Worm (Caenorhabditis elegans) whole organism, L1 larva: ENCODE data around the gene cutl-21.

ENCODE experiments used
- C04F5.9 ChIP-seq: sonication (generic microtip); optimal IDR thresholded peaks from 2 replicates; lab custom pipeline; 2016; ENCODE audit warnings: missing genetic modification characterization, missing compliant biosample characterization
- C16A3.4 ChIP-seq: fragments of 150-350 bp; optimal IDR thresholded peaks from 2 replicates; lab custom pipeline; 2014; ENCODE audit warnings: missing biosample characterization, missing genetic modification characterization
- aha-1 ChIP-seq: fragments of 150-350 bp; optimal IDR thresholded peaks from 2 replicates; lab custom pipeline; 2014; ENCODE audit warnings: missing biosample characterization, missing genetic modification characterization
- alr-1 ChIP-seq: fragments of 200-800 bp; sonication (Bioruptor generic); optimal IDR thresholded peaks from 2 replicates; lab custom pipeline; 2018; ENCODE audit warnings: borderline replicate concordance, mild to moderate bottlenecking, missing genetic modification characterization, missing compliant biosample characterization
- blmp-1 ChIP-seq: fragments of 150-350 bp; optimal IDR thresholded peaks from 2 replicates; lab custom pipeline; 2014; ENCODE audit warnings: missing biosample characterization, missing genetic modification characterization
- ceh-63 ChIP-seq: fragments of 200-800 bp; sonication (Bioruptor generic); optimal IDR thresholded peaks from 2 replicates; lab custom pipeline; 2018; ENCODE audit warnings: mild to moderate bottlenecking, missing genetic modification characterization, missing compliant biosample characterization
- ceh-88 ChIP-seq: fragments of 200-800 bp; sonication (Bioruptor generic); IDR thresholded peaks from 2 replicates; pipeline ENCODE4 v1.3.6; 2022; ENCODE audit warnings: missing genetic modification characterization, missing compliant biosample characterization
- ceh-90 ChIP-seq: sonication (generic microtip); optimal IDR thresholded peaks from 2 replicates; lab custom pipeline; 2016; ENCODE audit warnings: missing genetic modification characterization, missing compliant biosample characterization
- efl-1 ChIP-seq, 4 experiments: fragments of 150-350 bp; optimal IDR thresholded peaks in 3 of 4; peaks in 1 of 4; 1 replicate in 1 of 4; 2 replicates in 3 of 4; lab custom pipeline; 2014; ENCODE audit warnings: missing biosample characterization in 2 of 4, missing genetic modification characterization in 2 of 4, missing genetic modification reagents in 2 of 4
- efl-3 ChIP-seq: fragments of 200-800 bp; sonication (Bioruptor generic); optimal IDR thresholded peaks from 2 replicates; lab custom pipeline; 2018; ENCODE audit warnings: mild to moderate bottlenecking, missing genetic modification characterization, missing compliant biosample characterization
- egl-13 ChIP-seq: sonication (generic microtip); optimal IDR thresholded peaks from 2 replicates; lab custom pipeline; 2016; ENCODE audit warnings: missing genotype, missing genetic modification reagents, missing genetic modification characterization, missing compliant biosample characterization
- egl-27 ChIP-seq, 2 experiments: fragments of 150-350 bp in 1 of 2; sonication (generic microtip); optimal IDR thresholded peaks; 3 replicates each; lab custom pipeline; 2017 to 2018; ENCODE audit warnings: missing biosample characterization in 2 of 2, missing genetic modification characterization in 2 of 2, missing genetic modification reagents in 2 of 2
- ets-5 ChIP-seq: fragments of 200-800 bp; sonication (Bioruptor generic); IDR thresholded peaks from 2 replicates; pipeline ENCODE4 v1.3.6; 2022; ENCODE audit warnings: missing genetic modification characterization, missing compliant biosample characterization
- fkh-4 ChIP-seq: sonication (generic microtip); optimal IDR thresholded peaks from 2 replicates; lab custom pipeline; 2016; ENCODE audit warnings: missing compliant biosample characterization, missing genetic modification characterization, borderline replicate concordance
- fkh-8 ChIP-seq: sonication (generic microtip); optimal IDR thresholded peaks from 2 replicates; lab custom pipeline; 2016; ENCODE audit warnings: mild to moderate bottlenecking, missing genetic modification characterization, missing compliant biosample characterization
- hlh-4 ChIP-seq: sonication (generic microtip); optimal IDR thresholded peaks from 2 replicates; lab custom pipeline; 2016; ENCODE audit warnings: mild to moderate bottlenecking, missing genetic modification characterization, missing compliant biosample characterization
- isw-1 ChIP-seq: fragments of 200-800 bp; sonication (Bioruptor generic); IDR thresholded peaks from 2 replicates; pipeline ENCODE4 v1.3.6; 2022; ENCODE audit warnings: missing genetic modification characterization, missing compliant biosample characterization
- jun-1 ChIP-seq: fragments of 150-350 bp; optimal IDR thresholded peaks from 2 replicates; lab custom pipeline; 2014; ENCODE audit warnings: missing biosample characterization, missing genetic modification reagents, missing genetic modification characterization
- lin-15B ChIP-seq: fragments of 150-350 bp; sonication (generic microtip); optimal IDR thresholded peaks from 3 replicates; lab custom pipeline; 2014; ENCODE audit warnings: missing biosample characterization, missing genetic modification characterization
- lin-35 ChIP-seq, 2 experiments: fragments of 150-350 bp; optimal IDR thresholded peaks; 2 replicates each; lab custom pipeline; 2014; ENCODE audit warnings: missing biosample characterization in 2 of 2, missing genetic modification characterization in 2 of 2, missing genetic modification reagents in 2 of 2
- lin-39 ChIP-seq: fragments of 150-350 bp; optimal IDR thresholded peaks from 2 replicates; lab custom pipeline; 2014; ENCODE audit warnings: missing biosample characterization, missing genetic modification reagents, missing genetic modification characterization
- lir-3 ChIP-seq: sonication (generic microtip); optimal IDR thresholded peaks from 2 replicates; lab custom pipeline; 2016; ENCODE audit warnings: mild to moderate bottlenecking, missing genetic modification characterization, moderate library complexity, missing compliant biosample characterization; ENCODE audit not compliant: poor library complexity
- lsy-2 ChIP-seq, 2 experiments: fragments of 150-350 bp; optimal IDR thresholded peaks; 2 replicates each; lab custom pipeline; 2014; ENCODE audit warnings: missing biosample characterization in 2 of 2, missing genetic modification characterization in 2 of 2
- mdl-1 ChIP-seq, 2 experiments: fragments of 150-350 bp; optimal IDR thresholded peaks; 2 replicates each; lab custom pipeline; 2014 to 2017; ENCODE audit warnings: missing biosample characterization in 2 of 2, missing genetic modification characterization in 2 of 2, inconsistent platforms in 1 of 2
- mep-1 ChIP-seq: fragments of 150-350 bp; optimal IDR thresholded peaks from 2 replicates; lab custom pipeline; 2014; ENCODE audit warnings: missing biosample characterization, missing genetic modification characterization
- nhr-11 ChIP-seq: fragments of 150-350 bp; optimal IDR thresholded peaks from 2 replicates; lab custom pipeline; 2014; ENCODE audit warnings: missing biosample characterization, missing genetic modification characterization
- nhr-19 ChIP-seq: fragments of 200-800 bp; sonication (Bioruptor generic); conservative IDR thresholded peaks from 2 replicates; pipeline ENCODE4 v1.3.6; 2022; ENCODE audit warnings: missing genetic modification characterization, missing compliant biosample characterization
- nhr-20 ChIP-seq: sonication (generic microtip); optimal IDR thresholded peaks from 2 replicates; lab custom pipeline; 2016; ENCODE audit warnings: mild to moderate bottlenecking, missing genetic modification characterization, missing compliant biosample characterization
- nhr-237 ChIP-seq: fragments of 150-350 bp; optimal IDR thresholded peaks from 2 replicates; lab custom pipeline; 2014; ENCODE audit warnings: missing biosample characterization, missing genetic modification characterization
- nhr-47 ChIP-seq: sonication (generic microtip); optimal IDR thresholded peaks from 2 replicates; lab custom pipeline; 2016; ENCODE audit warnings: mild to moderate bottlenecking, missing genetic modification characterization, moderate library complexity, missing compliant biosample characterization
- nhr-71 ChIP-seq: sonication (generic microtip); optimal IDR thresholded peaks from 2 replicates; lab custom pipeline; 2016; ENCODE audit warnings: mild to moderate bottlenecking, missing genetic modification characterization, moderate library complexity, missing compliant biosample characterization
- nhr-76 ChIP-seq: sonication (generic microtip); optimal IDR thresholded peaks from 2 replicates; lab custom pipeline; 2017; ENCODE audit warnings: missing biosample characterization, missing genetic modification characterization
- nhr-77 ChIP-seq: fragments of 150-350 bp; optimal IDR thresholded peaks from 2 replicates; lab custom pipeline; 2014; ENCODE audit warnings: missing biosample characterization, missing genetic modification characterization
- nhr-85 ChIP-seq: sonication (generic microtip); peaks from one replicate; lab custom pipeline; 2016; ENCODE audit warnings: missing genetic modification characterization, inconsistent platforms, missing compliant biosample characterization
- pag-3 ChIP-seq: sonication (generic microtip); optimal IDR thresholded peaks from 2 replicates; lab custom pipeline; 2017; ENCODE audit warnings: missing genetic modification characterization, mild to moderate bottlenecking, missing compliant biosample characterization, antibody characterized with exemption, borderline replicate concordance; ENCODE audit not compliant: insufficient read depth
- rnt-1 ChIP-seq: sonication (generic microtip); optimal IDR thresholded peaks from 2 replicates; lab custom pipeline; 2016; ENCODE audit warnings: mild to moderate bottlenecking, missing genetic modification characterization, moderate library complexity, missing compliant biosample characterization
- snu-23 ChIP-seq: sonication (generic microtip); optimal IDR thresholded peaks from 2 replicates; lab custom pipeline; 2016; ENCODE audit warnings: missing genetic modification characterization, missing compliant biosample characterization
- sox-4 ChIP-seq: sonication (generic microtip); optimal IDR thresholded peaks from 2 replicates; lab custom pipeline; 2016; ENCODE audit warnings: missing genetic modification characterization, missing compliant biosample characterization
- tlp-1 ChIP-seq: fragments of 150-350 bp; optimal IDR thresholded peaks from 2 replicates; lab custom pipeline; 2014; ENCODE audit warnings: missing biosample characterization, missing genetic modification characterization
- unc-130 ChIP-seq: fragments of 150-350 bp; optimal IDR thresholded peaks from 2 replicates; lab custom pipeline; 2017; ENCODE audit warnings: missing biosample characterization, missing genetic modification characterization, inconsistent platforms
- unc-62 ChIP-seq: fragments of 150-350 bp; optimal IDR thresholded peaks from 2 replicates; lab custom pipeline; 2014; ENCODE audit warnings: missing biosample characterization, missing genetic modification reagents, missing genetic modification characterization
- unc-86 ChIP-seq: sonication (generic microtip); optimal IDR thresholded peaks from 2 replicates; lab custom pipeline; 2016; ENCODE audit warnings: missing genetic modification characterization, missing compliant biosample characterization
- xbp-1 ChIP-seq: sonication (generic microtip); optimal IDR thresholded peaks from 2 replicates; lab custom pipeline; 2016; ENCODE audit warnings: missing genetic modification characterization, missing compliant biosample characterization
- zip-4 ChIP-seq: fragments of 200-800 bp; sonication (Bioruptor generic); optimal IDR thresholded peaks from 2 replicates; lab custom pipeline; 2018; ENCODE audit warnings: mild to moderate bottlenecking, missing genetic modification characterization, moderate library complexity, missing compliant biosample characterization
- ztf-11 ChIP-seq, 2 experiments: sonication (generic microtip); optimal IDR thresholded peaks; 2 replicates each; lab custom pipeline; 2016 to 2017; ENCODE audit warnings: missing genetic modification characterization in 2 of 2, missing biosample characterization in 1 of 2, missing compliant biosample characterization in 1 of 2

Gene cutl-21

ce11 chrX:1021835-1022311 lies 17.7 kb downstream of the cutl-21 start (continued):
- TF ChIP-seq efl-1 (optimal IDR thresholded peaks at IDR 0.05; lab: Kevin White, UChicago) (no peak), efl-1 (GFP tag; optimal IDR thresholded peaks at IDR 0.05 in 1 of 2; lab: Kevin White, UChicago) (no peak), lin-35 (GFP tag; optimal IDR thresholded peaks at IDR 0.05; lab: Kevin White, UChicago) (no peak), hlh-4 (no peak), isw-1 (GFP tag; lab: Robert Waterston, UW) (peak; percentile 14; the same call in 1 of the 2 replicates), C04F5.9 (tag; lab: Kevin White, UChicago) (no peak), lir-3 (tag; lab: Kevin White, UChicago) (no peak), rnt-1 (tag; lab: Kevin White, UChicago) (peak; percentile 5), zip-4 (GFP tag; lab: Kevin White, UChicago) (no peak), ztf-11 (tag; optimal IDR thresholded peaks at IDR 0.05; lab: Kevin White, UChicago) (no peak), unc-62 (GFP tag; lab: Kevin White, UChicago) (no peak), unc-86 (tag; lab: Kevin White, UChicago) (no peak), jun-1 (tag; lab: Kevin White, UChicago) (no peak), nhr-11 (tag; lab: Kevin White, UChicago) (no peak), nhr-76 (tag; lab: Kevin White, UChicago) (no peak), ceh-88 (GFP tag; lab: Robert Waterston, UW) (no peak), nhr-20 (tag; lab: Kevin White, UChicago) (no peak), fkh-8 (peak; percentile 41), xbp-1 (tag; lab: Kevin White, UChicago) (no peak), nhr-19 (GFP tag; lab: Robert Waterston, UW) (no peak), tlp-1 (no peak), nhr-85 (tag; lab: Kevin White, UChicago) (no peak), snu-23 (GFP tag; lab: Kevin White, UChicago) (no peak), C16A3.4 (tag; lab: Kevin White, UChicago) (no peak), mep-1 (tag; lab: Kevin White, UChicago) (no peak), aha-1 (tag; lab: Kevin White, UChicago) (no peak), alr-1 (no peak), unc-130 (tag; lab: Kevin White, UChicago) (no peak), nhr-71 (peak; percentile 28), ceh-90 (no peak), nhr-237 (tag; lab: Kevin White, UChicago) (no peak), ceh-63 (no peak), blmp-1 (tag; lab: Kevin White, UChicago) (no peak), mdl-1 (tag; optimal IDR thresholded peaks at IDR 0.05; lab: Kevin White, UChicago) (no peak), egl-13 (tag; lab: Kevin White, UChicago) (peak; percentile 11), lin-15B (no peak), efl-3 (no peak), nhr-77 (no peak), sox-4 (tag; lab: Kevin White, UChicago) (no peak), fkh-4 (tag; lab: Kevin White, UChicago) (no peak), nhr-47 (tag; lab: Kevin White, UChicago) (peak; percentile 32)

- no peak for TF ChIP-seq nhr-85 (tag; lab: Kevin White, UChicago)
- TF ChIP-seq nhr-237 (tag; lab: Kevin White, UChicago): no peak
- no peak for TF ChIP-seq egl-27 (tag; optimal IDR thresholded peaks at IDR 0.05; lab: Kevin White, UChicago)
- no peak for TF ChIP-seq lsy-2 (tag; optimal IDR thresholded peaks at IDR 0.05; lab: Kevin White, UChicago)
- no peak for TF ChIP-seq pag-3
- TF ChIP-seq lin-39 (tag; lab: Kevin White, UChicago): no peak
- no peak for TF ChIP-seq jun-1 (tag; lab: Kevin White, UChicago)
- no peak for TF ChIP-seq mdl-1 (tag; optimal IDR thresholded peaks at IDR 0.05; lab: Kevin White, UChicago)
- no peak for TF ChIP-seq unc-86 (tag; lab: Kevin White, UChicago)
- no peak for TF ChIP-seq ztf-11 (tag; optimal IDR thresholded peaks at IDR 0.05; lab: Kevin White, UChicago)
- TF ChIP-seq ets-5 (GFP tag; lab: Robert Waterston, UW): no peak
- no peak for TF ChIP-seq nhr-11 (tag; lab: Kevin White, UChicago)
Observed at ce11 chrX:1025010-1025409, 20.9 kb downstream of the cutl-21 start, which contains the start of gene F55A4.3. TSS of gene F55A4.3 (minus strand) at chrX:1025110.
